Fruit fly (Drosophila melanogaster): ENCODE results near the gene ham.

The ham gene

dm6 chr2L:18826496-18827008 is 33.8 kb upstream of the ham start, which contains the start of gene Ugt36E1:
Ugt36E1 (plus strand) TSS chr2L:18826770.
- TF ChIP-seq CG7101 (tag; optimal IDR thresholded peaks at IDR 0.05) (no peak), CG5204 (GFP tag; optimal IDR thresholded peaks at IDR 0.05) (no peak), CG1620 (GFP tag; optimal IDR thresholded peaks at IDR 0.05) (no peak), kay (GFP tag; ENCODE audit: borderline replicate concordance) (peak; percentile 19), ovo (GFP tag; optimal IDR thresholded peaks at IDR 0.05) (no peak), tj (GFP tag; optimal IDR thresholded peaks at IDR 0.05) (peak; percentile 61), bab1 (GFP tag; optimal IDR thresholded peaks at IDR 0.05) (no peak), CG12768 (GFP tag; optimal IDR thresholded peaks at IDR 0.05) (no peak)

- TF ChIP-seq Hr96 (GFP tag; optimal IDR thresholded peaks at IDR 0.05) (peak; percentile 27), kay (GFP tag; ENCODE audit: borderline replicate concordance) (peak; percentile 86), Clk (GFP tag; optimal IDR thresholded peaks at IDR 0.05) (no peak), CG12768 (GFP tag; optimal IDR thresholded peaks at IDR 0.05) (no peak), bab1 (GFP tag; optimal IDR thresholded peaks at IDR 0.05) (peak; percentile 11), ovo (GFP tag; optimal IDR thresholded peaks at IDR 0.05) (no peak), toe (GFP tag; optimal IDR thresholded peaks at IDR 0.05) (no peak), cic (GFP tag; optimal IDR thresholded peaks at IDR 0.05) (no peak), CG7101 (tag; optimal IDR thresholded peaks at IDR 0.05) (peak; percentile 5), Crg-1 (GFP tag; optimal IDR thresholded peaks at IDR 0.05) (no peak), Mnt (GFP tag; optimal IDR thresholded peaks at IDR 0.05) (peak; percentile 20), CG1620 (GFP tag; optimal IDR thresholded peaks at IDR 0.05) (no peak), tj (GFP tag; optimal IDR thresholded peaks at IDR 0.05) (peak; percentile 94), CG14711 (tag; optimal IDR thresholded peaks at IDR 0.05) (no peak), CG33017 (tag; optimal IDR thresholded peaks at IDR 0.05) (peak; percentile 0), CG11617 (GFP tag; optimal IDR thresholded peaks at IDR 0.05) (peak; percentile 80), cnc (optimal IDR thresholded peaks at IDR 0.05) (no peak), CG5204 (GFP tag; optimal IDR thresholded peaks at IDR 0.05) (no peak), pad (GFP tag; optimal IDR thresholded peaks at IDR 0.05) (no peak)
These were observed 30.6 kb upstream of the ham start, which contains the start of gene Ugt36D1 for dm6 chr2L:18823243-18823803. Ugt36D1 (plus strand) TSS chr2L:18823548.

dm6 chr2L:18822805-18823204 is 30.1 kb upstream of the ham start:
- TF ChIP-seq CG7101 (tag; optimal IDR thresholded peaks at IDR 0.05) = no peak
- TF ChIP-seq toe (GFP tag; optimal IDR thresholded peaks at IDR 0.05) = no peak

- no peak for TF ChIP-seq Hr96 (GFP tag; optimal IDR thresholded peaks at IDR 0.05)
- no peak for TF ChIP-seq CG11617 (GFP tag; optimal IDR thresholded peaks at IDR 0.05)
- TF ChIP-seq kay (GFP tag; ENCODE audit: borderline replicate concordance) = no peak
- no peak for TF ChIP-seq Clk (GFP tag; optimal IDR thresholded peaks at IDR 0.05)
- TF ChIP-seq cic (GFP tag; optimal IDR thresholded peaks at IDR 0.05) = no peak
- TF ChIP-seq CG33017 (tag; optimal IDR thresholded peaks at IDR 0.05) = no peak
- no peak for TF ChIP-seq Mnt (GFP tag; optimal IDR thresholded peaks at IDR 0.05)
- no peak for TF ChIP-seq tj (GFP tag; optimal IDR thresholded peaks at IDR 0.05)
- no peak for TF ChIP-seq CG1620 (GFP tag; optimal IDR thresholded peaks at IDR 0.05)
- no peak for TF ChIP-seq CG7045 (GFP tag; optimal IDR thresholded peaks at IDR 0.05)
These were observed 26.3 kb upstream of the ham start, which contains the start of gene Ugt36F1 for dm6 chr2L:18819044-18819443. Ugt36F1 (plus strand) TSS chr2L:18819344.

dm6 chr2L:18818397-18818796 is 25.7 kb upstream of the ham start:
- TF ChIP-seq ovo (GFP tag; optimal IDR thresholded peaks at IDR 0.05) (no peak), bab1 (GFP tag; optimal IDR thresholded peaks at IDR 0.05) (no peak), Hr96 (GFP tag; optimal IDR thresholded peaks at IDR 0.05) (no peak), kay (GFP tag; ENCODE audit: borderline replicate concordance) (no peak), CG7045 (GFP tag; optimal IDR thresholded peaks at IDR 0.05) (no peak), cic (GFP tag; optimal IDR thresholded peaks at IDR 0.05) (no peak), CG5204 (GFP tag; optimal IDR thresholded peaks at IDR 0.05) (no peak)

dm6 chr2L:18815194-18815593 is 22.5 kb upstream of the ham start:
- TF ChIP-seq bab1 (GFP tag; optimal IDR thresholded peaks at IDR 0.05) = no peak
- no peak for TF ChIP-seq toe (GFP tag; optimal IDR thresholded peaks at IDR 0.05)

dm6 chr2L:18812755-18813154 is 20.0 kb upstream of the ham start:
- no peak for TF ChIP-seq cnc (optimal IDR thresholded peaks at IDR 0.05)
- TF ChIP-seq bab1 (GFP tag; optimal IDR thresholded peaks at IDR 0.05) = no peak
- TF ChIP-seq CG12768 (GFP tag; optimal IDR thresholded peaks at IDR 0.05) = no peak
- no peak for TF ChIP-seq toe (GFP tag; optimal IDR thresholded peaks at IDR 0.05)
- no peak for TF ChIP-seq CG33017 (tag; optimal IDR thresholded peaks at IDR 0.05)
- no peak for TF ChIP-seq ovo (GFP tag; optimal IDR thresholded peaks at IDR 0.05)
- no peak for TF ChIP-seq pad (GFP tag; optimal IDR thresholded peaks at IDR 0.05)
- no peak for TF ChIP-seq CG7045 (GFP tag; optimal IDR thresholded peaks at IDR 0.05)
- no peak for TF ChIP-seq tj (GFP tag; optimal IDR thresholded peaks at IDR 0.05)
- no peak for TF ChIP-seq Mnt (GFP tag; optimal IDR thresholded peaks at IDR 0.05)
- TF ChIP-seq CG5204 (GFP tag; optimal IDR thresholded peaks at IDR 0.05) = no peak
- no peak for TF ChIP-seq CG14711 (tag; optimal IDR thresholded peaks at IDR 0.05)
- no peak for TF ChIP-seq CG7101 (tag; optimal IDR thresholded peaks at IDR 0.05)
- no peak for TF ChIP-seq Clk (GFP tag; optimal IDR thresholded peaks at IDR 0.05)
- TF ChIP-seq Hr96 (GFP tag; optimal IDR thresholded peaks at IDR 0.05) = no peak
- no peak for TF ChIP-seq Crg-1 (GFP tag; optimal IDR thresholded peaks at IDR 0.05)
